Worm (Caenorhabditis elegans): ENCODE data around the gene ncx-6.

Gene ncx-6

ce11 chrIII:9665490-9666179 is 48.1 kb downstream of the ncx-6 start (continued):
- TF ChIP-seq dve-1 (tag; optimal IDR thresholded peaks at IDR 0.05; ENCODE audit: insufficient read depth), result peak; percentile 56
- no peak for TF ChIP-seq daf-16 (GFP tag; optimal IDR thresholded peaks at IDR 0.05)
- TF ChIP-seq daf-16 (tag; optimal IDR thresholded peaks at IDR 0.05), result peak; percentile 66
- TF ChIP-seq nhr-28 (tag; optimal IDR thresholded peaks at IDR 0.05), result peak; percentile 46
- TF ChIP-seq D1046.2 (GFP tag; IDR thresholded peaks at IDR 0.05), result 0 out of 2 replicates have a peak, but pooled peaks have one; percentile 5
- peak; percentile 88 for TF ChIP-seq dmd-6 (GFP tag; IDR thresholded peaks at IDR 0.05)
- no peak for TF ChIP-seq nhr-10 (tag; optimal IDR thresholded peaks at IDR 0.05)
- TF ChIP-seq pha-4 (GFP tag; IDR thresholded peaks at IDR 0.05), result peak; percentile 55; the same call in 1 of the 2 replicates
- TF ChIP-seq pha-4 (tag; optimal IDR thresholded peaks at IDR 0.05), result no peak
- TF ChIP-seq tra-1 (GFP tag; IDR thresholded peaks at IDR 0.05), result no peak
- TF ChIP-seq ceh-28 (tag; optimal IDR thresholded peaks at IDR 0.05), result no peak
- TF ChIP-seq lin-1 (GFP tag; IDR thresholded peaks at IDR 0.05), result 0 out of 2 replicates have a peak, but pooled peaks have one; percentile 24
- TF ChIP-seq arid-1 (GFP tag; conservative IDR thresholded peaks at IDR 0.05), result 0 out of 2 replicates have a peak, but pooled peaks have one; percentile 34
- peak; percentile 68 for TF ChIP-seq fkh-10 (GFP tag; optimal IDR thresholded peaks at IDR 0.05)
- TF ChIP-seq lin-13 (GFP tag; optimal IDR thresholded peaks at IDR 0.05), result no peak
- TF ChIP-seq gei-8 (GFP tag; optimal IDR thresholded peaks at IDR 0.05), result peak; percentile 26
- no peak for TF ChIP-seq nhr-102 (tag; optimal IDR thresholded peaks at IDR 0.05)
- 0 out of 2 replicates have a peak, but pooled peaks have one; percentile 21 for TF ChIP-seq ctbp-1 (GFP tag; IDR thresholded peaks at IDR 0.05)
- peak in 1 of 2 experiments; percentile 23 for TF ChIP-seq hif-1 (tag; optimal IDR thresholded peaks at IDR 0.05)
- no peak for TF ChIP-seq Y105C5A.15 (GFP tag; IDR thresholded peaks at IDR 0.05)
- no peak for TF ChIP-seq ceh-62 (tag; optimal IDR thresholded peaks at IDR 0.05)
- peak; percentile 94 for TF ChIP-seq aha-1 (tag)
- TF ChIP-seq aly-2 (tag; optimal IDR thresholded peaks at IDR 0.05), result no peak
- no peak for TF ChIP-seq nhr-11 (tag; optimal IDR thresholded peaks at IDR 0.05)
- TF ChIP-seq T26A8.4 (GFP tag; IDR thresholded peaks at IDR 0.05), result no peak
- no peak for TF ChIP-seq zip-11 (GFP tag; IDR thresholded peaks at IDR 0.05)
- no peak for TF ChIP-seq madf-5 (GFP tag; IDR thresholded peaks at IDR 0.05)
- no peak for TF ChIP-seq F26F4.8 (GFP tag; conservative IDR thresholded peaks at IDR 0.05)
- TF ChIP-seq unc-130 (GFP tag; optimal IDR thresholded peaks at IDR 0.05), result no peak
- TF ChIP-seq nhr-41 (GFP tag; IDR thresholded peaks at IDR 0.05), result no peak
- TF ChIP-seq egl-43 (GFP tag; IDR thresholded peaks at IDR 0.05), result no peak
- TF ChIP-seq mdt-29 (GFP tag; IDR thresholded peaks at IDR 0.05), result no peak
- TF ChIP-seq dmd-9 (GFP tag; IDR thresholded peaks at IDR 0.05), result no peak
- TF ChIP-seq dmd-8 (GFP tag; IDR thresholded peaks at IDR 0.05), result no peak
- peak; percentile 31 for TF ChIP-seq F37D6.2 (tag; optimal IDR thresholded peaks at IDR 0.05)
- TF ChIP-seq zag-1 (tag; optimal IDR thresholded peaks at IDR 0.05), result no peak
- no peak for TF ChIP-seq unc-39 (tag; optimal IDR thresholded peaks at IDR 0.05)
- TF ChIP-seq zfp-3 (GFP tag; conservative IDR thresholded peaks at IDR 0.05), result no peak
- TF ChIP-seq attf-4 (tag; optimal IDR thresholded peaks at IDR 0.05), result no peak
- TF ChIP-seq dpl-1 (GFP tag; optimal IDR thresholded peaks at IDR 0.05), result no peak
- no peak for TF ChIP-seq ceh-82 (tag; optimal IDR thresholded peaks at IDR 0.05)
- no peak for TF ChIP-seq nhr-42 (GFP tag; IDR thresholded peaks at IDR 0.05)
- TF ChIP-seq ztf-11 (tag; optimal IDR thresholded peaks at IDR 0.05), result no peak
- TF ChIP-seq ces-1 (GFP tag; optimal IDR thresholded peaks at IDR 0.05), result no peak
- TF ChIP-seq pqm-1 (tag; optimal IDR thresholded peaks at IDR 0.05), result peak; percentile 56
- TF ChIP-seq skn-1 (tag; optimal IDR thresholded peaks at IDR 0.05), result no peak
- no peak for TF ChIP-seq nhr-77 (tag; optimal IDR thresholded peaks at IDR 0.05)
- TF ChIP-seq F44E2.7 (GFP tag; IDR thresholded peaks at IDR 0.05), result no peak
- peak in 1 of 2 experiments; percentile 17 for TF ChIP-seq lsy-2 (tag; optimal IDR thresholded peaks at IDR 0.05)
- no peak for TF ChIP-seq lin-15B (tag; optimal IDR thresholded peaks at IDR 0.05)
- no peak for TF ChIP-seq nhr-111 (GFP tag; optimal IDR thresholded peaks at IDR 0.05)
- no peak for TF ChIP-seq ceh-20 (GFP tag; IDR thresholded peaks at IDR 0.05)

Data from whole organism, L4 larva.